Fruit fly (Drosophila melanogaster) whole organism, embryonic: ENCODE results near the gene CG11294.

Experiments used
- Lim3 ChIP-seq: fragments of 200-800 bp; sonication (Bioruptor generic); IDR thresholded peaks from 2 replicates; pipeline ENCODE4 v1.3.6; 2022; ENCODE audit warnings: missing biosample characterization, missing genetic modification characterization
- usp ChIP-seq: fragments of >200 bp; optimal IDR thresholded peaks from 2 replicates; lab custom pipeline; 2017; ENCODE audit warnings: missing biosample characterization, missing genetic modification characterization
- yki ChIP-seq: fragments of >200 bp; optimal IDR thresholded peaks from 3 replicates; lab custom pipeline; 2018

- no peak for TF ChIP-seq usp (GFP tag; lab: Kevin White, UChicago)
- no peak for TF ChIP-seq Lim3 (GFP tag; lab: Robert Waterston, UW)
- no peak for TF ChIP-seq yki (lab: Kevin White, UChicago)
Observed at dm6 chrX:8731464-8731863, 38.0 kb upstream of the CG11294 start.
